Worm (Caenorhabditis elegans): ENCODE data around the gene dhs-31.

dhs-31 gene

ce11 chrIV:10040803-10041202 is at the start of gene dhs-31:
Gene dhs-31, minus strand, starts transcription at chrIV:10040903.
- no peak for TF ChIP-seq spr-1 (tag; optimal IDR thresholded peaks at IDR 0.05)
- TF ChIP-seq ztf-11 (tag; optimal IDR thresholded peaks at IDR 0.05): no peak
- no peak for TF ChIP-seq hif-1 (tag; optimal IDR thresholded peaks at IDR 0.05)
- TF ChIP-seq duxl-1 (tag; optimal IDR thresholded peaks at IDR 0.05; ENCODE audit: poor library complexity): no peak
- TF ChIP-seq spr-3 (GFP tag; optimal IDR thresholded peaks at IDR 0.05): no peak
- TF ChIP-seq aha-1 (tag): no peak
- TF ChIP-seq zfp-2 (tag; optimal IDR thresholded peaks at IDR 0.05): no peak
- no peak for TF ChIP-seq F49E8.2 (tag; optimal IDR thresholded peaks at IDR 0.05; ENCODE audit: borderline replicate concordance)
- TF ChIP-seq nhr-6 (tag; optimal IDR thresholded peaks at IDR 0.05): no peak
- no peak for TF ChIP-seq lim-7 (GFP tag; IDR thresholded peaks at IDR 0.05)
- TF ChIP-seq egl-27 (tag; optimal IDR thresholded peaks at IDR 0.05): no peak
- no peak for TF ChIP-seq ztf-7 (tag; optimal IDR thresholded peaks at IDR 0.05)
- no peak for TF ChIP-seq dmd-8 (GFP tag; IDR thresholded peaks at IDR 0.05)
- no peak for TF ChIP-seq nhr-111 (GFP tag; optimal IDR thresholded peaks at IDR 0.05)
- no peak for TF ChIP-seq R02D3.7 (tag; optimal IDR thresholded peaks at IDR 0.05)
- no peak for TF ChIP-seq nhr-11 (tag; optimal IDR thresholded peaks at IDR 0.05)
- no peak for TF ChIP-seq arid-1 (GFP tag; conservative IDR thresholded peaks at IDR 0.05)

- no peak for TF ChIP-seq F44E2.7 (GFP tag; IDR thresholded peaks at IDR 0.05)
- no peak for TF ChIP-seq ceh-62 (tag; optimal IDR thresholded peaks at IDR 0.05)
- TF ChIP-seq arid-1 (GFP tag; conservative IDR thresholded peaks at IDR 0.05): no peak
- no peak for TF ChIP-seq Y48G9A.11 (GFP tag; IDR thresholded peaks at IDR 0.05)
- TF ChIP-seq rbr-2 (tag; optimal IDR thresholded peaks at IDR 0.05): no peak
- no peak for TF ChIP-seq madf-9 (GFP tag; conservative IDR thresholded peaks at IDR 0.05)
- TF ChIP-seq egl-43 (GFP tag; IDR thresholded peaks at IDR 0.05): no peak
- TF ChIP-seq lir-3 (tag; optimal IDR thresholded peaks at IDR 0.05): no peak
- TF ChIP-seq ztf-7 (tag; optimal IDR thresholded peaks at IDR 0.05): no peak
- TF ChIP-seq unc-39 (tag; optimal IDR thresholded peaks at IDR 0.05): no peak
- no peak for TF ChIP-seq ztf-11 (tag; optimal IDR thresholded peaks at IDR 0.05)
- TF ChIP-seq lin-38 (GFP tag; IDR thresholded peaks at IDR 0.05): no peak
- TF ChIP-seq sdz-12 (GFP tag; optimal IDR thresholded peaks at IDR 0.05): no peak
- TF ChIP-seq zfp-3 (GFP tag; conservative IDR thresholded peaks at IDR 0.05): no peak
- no peak for TF ChIP-seq zip-2 (tag; optimal IDR thresholded peaks at IDR 0.05)
- TF ChIP-seq zag-1 (tag; optimal IDR thresholded peaks at IDR 0.05): no peak
- no peak for TF ChIP-seq Y5F2A.4 (GFP tag; optimal IDR thresholded peaks at IDR 0.05)
- TF ChIP-seq fkh-10 (GFP tag; optimal IDR thresholded peaks at IDR 0.05): no peak
- no peak for TF ChIP-seq Y105C5A.15 (GFP tag; IDR thresholded peaks at IDR 0.05)
- no peak for TF ChIP-seq unc-130 (GFP tag; optimal IDR thresholded peaks at IDR 0.05)
Measured at ce11 chrIV:10090358-10090757, 49.7 kb upstream of the dhs-31 start, which contains the start of gene ttbk-5. Gene ttbk-5, plus strand, starts transcription at chrIV:10090658.

- TF ChIP-seq lsy-2 (tag; optimal IDR thresholded peaks at IDR 0.05) (no peak), nhr-48 (tag; optimal IDR thresholded peaks at IDR 0.05) (no peak), D1046.2 (GFP tag; IDR thresholded peaks at IDR 0.05) (no peak), jun-1 (tag; optimal IDR thresholded peaks at IDR 0.05) (no peak), ceh-62 (tag; optimal IDR thresholded peaks at IDR 0.05) (no peak), ztf-11 (tag; optimal IDR thresholded peaks at IDR 0.05) (no peak), dmd-9 (GFP tag; IDR thresholded peaks at IDR 0.05) (no peak), snpc-4 (tag; optimal IDR thresholded peaks at IDR 0.05) (no peak), Y105C5A.15 (GFP tag; IDR thresholded peaks at IDR 0.05) (no peak), ZK337.2 (GFP tag; IDR thresholded peaks at IDR 0.05) (no peak), hlh-11 (tag; optimal IDR thresholded peaks at IDR 0.05) (no peak), lim-7 (GFP tag; IDR thresholded peaks at IDR 0.05) (no peak), vab-7 (GFP tag; IDR thresholded peaks at IDR 0.05) (no peak), mdt-29 (GFP tag; IDR thresholded peaks at IDR 0.05) (no peak), gei-8 (GFP tag; optimal IDR thresholded peaks at IDR 0.05) (no peak), sdz-12 (GFP tag; optimal IDR thresholded peaks at IDR 0.05) (no peak), ceh-82 (tag; optimal IDR thresholded peaks at IDR 0.05) (no peak), nhr-25 (tag; optimal IDR thresholded peaks at IDR 0.05; ENCODE audit: borderline replicate concordance, insufficient read depth) (no peak)
Measured at ce11 chrIV:10089777-10090176, 49.1 kb upstream of the dhs-31 start, which contains the start of gene ttr-39. Gene ttr-39, minus strand, starts transcription at chrIV:10089877.

Data from whole organism, L4 larva.